Fruit fly (Drosophila melanogaster) whole organism, embryonic: ENCODE results near the gene vsg.

Source experiments
- Adf1 ChIP-seq: fragments of 200-800 bp; sonication (Bioruptor generic); IDR thresholded peaks from 2 replicates; pipeline ENCODE4 v1.3.6; 2022; ENCODE audit warnings: missing biosample characterization, missing genetic modification characterization
- CG10267 ChIP-seq: fragments of 200-800 bp; sonication (Bioruptor generic); optimal IDR thresholded peaks from 2 replicates; lab custom pipeline; 2018; ENCODE audit warnings: missing biosample characterization, mild to moderate bottlenecking, missing genetic modification characterization, moderate library complexity
- CG11695 ChIP-seq: fragments of 200-800 bp; sonication (Bioruptor generic); IDR thresholded peaks from 3 replicates; pipeline ENCODE4 v1.3.6; 2022; ENCODE audit warnings: missing biosample characterization, missing genetic modification characterization
- CG11696 ChIP-seq: fragments of 200-800 bp; sonication (Bioruptor generic); IDR thresholded peaks from 2 replicates; pipeline ENCODE4 v1.3.6; 2022; ENCODE audit warnings: missing biosample characterization, missing genetic modification characterization
- CG12391 ChIP-seq: fragments of 200-800 bp; sonication (Bioruptor generic); optimal IDR thresholded peaks from 3 replicates; lab custom pipeline; 2018; ENCODE audit warnings: missing biosample characterization, mild to moderate bottlenecking, missing genetic modification characterization, moderate library complexity
- CG13424 ChIP-seq: fragments of 200-800 bp; sonication (Bioruptor generic); optimal IDR thresholded peaks from 2 replicates; lab custom pipeline; 2019; ENCODE audit warnings: missing biosample characterization, mild to moderate bottlenecking, missing genetic modification characterization, moderate library complexity
- CG13775 ChIP-seq: fragments of 200-800 bp; sonication (Bioruptor generic); optimal IDR thresholded peaks from 3 replicates; lab custom pipeline; 2017; ENCODE audit warnings: missing biosample characterization, mild to moderate bottlenecking, missing genetic modification characterization
- CG14050 ChIP-seq: fragments of 200-800 bp; sonication (Bioruptor generic); IDR thresholded peaks from 3 replicates; pipeline ENCODE4 v1.3.6; 2022; ENCODE audit warnings: missing biosample characterization, missing genetic modification characterization
- CG15011 ChIP-seq: fragments of 200-800 bp; sonication (Bioruptor generic); optimal IDR thresholded peaks from 3 replicates; lab custom pipeline; 2018; ENCODE audit warnings: missing biosample characterization, mild to moderate bottlenecking, missing genetic modification characterization
- CG1602 ChIP-seq: fragments of 200-800 bp; sonication (Bioruptor generic); optimal IDR thresholded peaks from 3 replicates; lab custom pipeline; 2016; ENCODE audit warnings: missing biosample characterization, missing genetic modification characterization
- CG17359 ChIP-seq: fragments of 200-800 bp; sonication (Bioruptor generic); optimal IDR thresholded peaks from 3 replicates; lab custom pipeline; 2018; ENCODE audit warnings: missing biosample characterization, mild to moderate bottlenecking, missing genetic modification characterization, moderate library complexity
- CG18262 ChIP-seq: fragments of 200-800 bp; optimal IDR thresholded peaks from 3 replicates; lab custom pipeline; 2019; ENCODE audit warnings: missing biosample characterization, mild to moderate bottlenecking, missing genetic modification characterization, moderate library complexity
- CG18599 ChIP-seq: fragments of 200-800 bp; sonication (Bioruptor generic); optimal IDR thresholded peaks from 3 replicates; lab custom pipeline; 2017; ENCODE audit warnings: missing biosample characterization, missing genetic modification characterization, mild to moderate bottlenecking, moderate library complexity, missing genetic modification reagents
- CG18619 ChIP-seq: fragments of 200-800 bp; sonication (Bioruptor generic); optimal IDR thresholded peaks from 3 replicates; lab custom pipeline; 2017; ENCODE audit warnings: missing biosample characterization, mild to moderate bottlenecking, missing genetic modification characterization
- CG2129 ChIP-seq: fragments of 200-800 bp; sonication (Bioruptor generic); IDR thresholded peaks from 2 replicates; pipeline ENCODE4 v1.3.6; 2022; ENCODE audit warnings: missing biosample characterization, missing genetic modification characterization; ENCODE audit not compliant: partially characterized antibody
- CG2678 ChIP-seq: fragments of 200-800 bp; sonication (Bioruptor generic); optimal IDR thresholded peaks from 3 replicates; lab custom pipeline; 2019; ENCODE audit warnings: missing biosample characterization, mild to moderate bottlenecking, missing genetic modification characterization, moderate library complexity
- CG4424 ChIP-seq: fragments of 200-800 bp; sonication (Bioruptor generic); optimal IDR thresholded peaks from 3 replicates; lab custom pipeline; 2016; ENCODE audit warnings: missing biosample characterization, missing genetic modification characterization
- CG4730 ChIP-seq: fragments of 200-800 bp; sonication (Bioruptor generic); IDR thresholded peaks from 2 replicates; pipeline ENCODE4 v1.3.6; 2022; ENCODE audit warnings: missing biosample characterization, missing genetic modification characterization
- CG6689 ChIP-seq: fragments of 200-800 bp; sonication (Bioruptor generic); IDR thresholded peaks from 2 replicates; pipeline ENCODE4 v1.3.6; 2022; ENCODE audit warnings: missing biosample characterization, missing genetic modification characterization
- CG6765 ChIP-seq: fragments of 200-800 bp; sonication (Bioruptor generic); optimal IDR thresholded peaks from 3 replicates; lab custom pipeline; 2017; ENCODE audit warnings: missing biosample characterization, mild to moderate bottlenecking, missing genetic modification characterization
- CG9437 ChIP-seq: fragments of 200-800 bp; sonication (Bioruptor generic); optimal IDR thresholded peaks from 2 replicates; lab custom pipeline; 2018; ENCODE audit warnings: missing biosample characterization, mild to moderate bottlenecking, missing genetic modification characterization
- CkIIα-i1 ChIP-seq: fragments of 200-800 bp; sonication (Bioruptor generic); IDR thresholded peaks from 2 replicates; pipeline ENCODE4 v1.3.6; 2022; ENCODE audit warnings: missing biosample characterization, missing genetic modification characterization
- Eip74EF ChIP-seq, 2 experiments: fragments of 200-800 bp in 1 of 2; fragments of >200 bp in 1 of 2; sonication (Bioruptor generic) in 1 of 2; optimal IDR thresholded peaks; 2 replicates each; lab custom pipeline; 2017 to 2019; ENCODE audit warnings: missing biosample characterization in 2 of 2, missing genetic modification characterization in 2 of 2, mild to moderate bottlenecking in 1 of 2, moderate library complexity in 1 of 2
- Fer2 ChIP-seq: fragments of 200-800 bp; sonication (Bioruptor generic); optimal IDR thresholded peaks from 2 replicates; lab custom pipeline; 2018; ENCODE audit warnings: missing biosample characterization, mild to moderate bottlenecking, missing genetic modification characterization, moderate library complexity
- HLHmδ ChIP-seq: fragments of 200-800 bp; sonication (Bioruptor generic); optimal IDR thresholded peaks from 2 replicates; lab custom pipeline; 2018; ENCODE audit warnings: missing biosample characterization, mild to moderate bottlenecking, missing genetic modification characterization, moderate library complexity
- Nf-YB ChIP-seq: fragments of 200-800 bp; sonication (Bioruptor generic); optimal IDR thresholded peaks from 3 replicates; lab custom pipeline; 2019; ENCODE audit warnings: missing biosample characterization, mild to moderate bottlenecking, missing genetic modification characterization, moderate library complexity
- Ptx1 ChIP-seq: fragments of 200-800 bp; sonication (Bioruptor generic); IDR thresholded peaks from 2 replicates; pipeline ENCODE4 v1.3.6; 2022; ENCODE audit warnings: missing biosample characterization, missing genetic modification characterization
- Side ChIP-seq: fragments of 200-800 bp; sonication (Bioruptor generic); optimal IDR thresholded peaks from 2 replicates; lab custom pipeline; 2016; ENCODE audit warnings: missing biosample characterization, missing genetic modification characterization
- Sin3A ChIP-seq: fragments of >200 bp; optimal IDR thresholded peaks from 2 replicates; lab custom pipeline; 2018
- ara ChIP-seq: fragments of 200-800 bp; sonication (Bioruptor generic); IDR thresholded peaks from 2 replicates; pipeline ENCODE4 v1.3.6; 2022; ENCODE audit warnings: missing biosample characterization, missing genetic modification characterization
- az2 ChIP-seq: fragments of 200-800 bp; sonication (Bioruptor generic); optimal IDR thresholded peaks from 3 replicates; lab custom pipeline; 2016; ENCODE audit warnings: missing biosample characterization, missing genetic modification characterization
- bcd ChIP-seq: fragments of 200-800 bp; sonication (Bioruptor generic); optimal IDR thresholded peaks from 2 replicates; lab custom pipeline; 2017; ENCODE audit warnings: missing biosample characterization, mild to moderate bottlenecking, missing genetic modification characterization
- bsh ChIP-seq, 2 experiments: fragments of 200-800 bp; sonication (Bioruptor generic); optimal IDR thresholded peaks; 2 replicates each; lab custom pipeline; 2017 to 2018; ENCODE audit warnings: mild to moderate bottlenecking in 2 of 2, missing biosample characterization in 2 of 2, missing genetic modification characterization in 2 of 2, moderate library complexity in 1 of 2
- chif ChIP-seq, 2 experiments: fragments of 200-800 bp; sonication (Bioruptor generic); optimal IDR thresholded peaks; 3 replicates each; lab custom pipeline; 2016; ENCODE audit warnings: missing biosample characterization in 2 of 2, missing genetic modification characterization in 2 of 2
- cwo ChIP-seq: fragments of 200-800 bp; sonication (Bioruptor generic); optimal IDR thresholded peaks from 3 replicates; lab custom pipeline; 2017; ENCODE audit warnings: missing biosample characterization, missing genetic modification characterization, mild to moderate bottlenecking, moderate library complexity, missing genetic modification reagents
- dmrt99B ChIP-seq: fragments of 200-800 bp; sonication (Bioruptor generic); optimal IDR thresholded peaks from 2 replicates; lab custom pipeline; 2018; ENCODE audit warnings: missing biosample characterization, mild to moderate bottlenecking, missing genetic modification characterization, moderate library complexity
- dysf ChIP-seq: fragments of 200-800 bp; sonication (Bioruptor generic); IDR thresholded peaks from 3 replicates; pipeline ENCODE4 v1.3.6; 2022; ENCODE audit warnings: missing biosample characterization, missing genetic modification characterization
- esg ChIP-seq: fragments of 200-800 bp; sonication (Bioruptor generic); conservative IDR thresholded peaks from 2 replicates; pipeline ENCODE4 v1.3.6; 2022; ENCODE audit warnings: missing biosample characterization, missing genetic modification characterization
- fd3F ChIP-seq: fragments of 200-800 bp; sonication (Bioruptor generic); optimal IDR thresholded peaks from 2 replicates; lab custom pipeline; 2018; ENCODE audit warnings: missing biosample characterization, mild to moderate bottlenecking, missing genetic modification characterization, moderate library complexity
- fd96Cb ChIP-seq: fragments of 200-800 bp; sonication (Bioruptor generic); optimal IDR thresholded peaks from 2 replicates; lab custom pipeline; 2018; ENCODE audit warnings: missing biosample characterization, mild to moderate bottlenecking, missing genetic modification characterization, moderate library complexity
- gem ChIP-seq: fragments of 200-800 bp; sonication (Bioruptor generic); optimal IDR thresholded peaks from 2 replicates; lab custom pipeline; 2019; ENCODE audit warnings: missing biosample characterization, mild to moderate bottlenecking, missing genetic modification characterization, moderate library complexity
- inv ChIP-seq: fragments of 200-800 bp; sonication (Bioruptor generic); IDR thresholded peaks from 2 replicates; pipeline ENCODE4 v1.3.6; 2022; ENCODE audit warnings: missing biosample characterization, missing genetic modification characterization; ENCODE audit not compliant: partially characterized antibody
- phol ChIP-seq: fragments of 200-800 bp; sonication (Bioruptor generic); optimal IDR thresholded peaks from 3 replicates; lab custom pipeline; 2018; ENCODE audit warnings: missing biosample characterization, mild to moderate bottlenecking, missing genetic modification characterization, moderate library complexity
- prd ChIP-seq, 3 experiments: fragments of >200 bp in 2 of 3; fragments of 200-800 bp in 1 of 3; sonication (Bioruptor generic) in 1 of 3; optimal IDR thresholded peaks in 2 of 3; IDR thresholded peaks in 1 of 3; 2 replicates in 2 of 3; 3 replicates in 1 of 3; pipeline versions ENCODE4 v1.3.6 to Lab custom; 2017 to 2022; ENCODE audit warnings: missing biosample characterization in 1 of 3, missing genetic modification characterization in 1 of 3
- pum ChIP-seq: fragments of 200-800 bp; sonication (Bioruptor generic); optimal IDR thresholded peaks from 2 replicates; lab custom pipeline; 2016; ENCODE audit warnings: missing biosample characterization, missing genetic modification characterization
- slbo ChIP-seq: fragments of 200-800 bp; sonication (Bioruptor generic); IDR thresholded peaks from 2 replicates; pipeline ENCODE4 v1.3.6; 2022; ENCODE audit warnings: missing biosample characterization, missing genetic modification characterization
- tx ChIP-seq: fragments of 200-800 bp; sonication (Bioruptor generic); optimal IDR thresholded peaks from 2 replicates; lab custom pipeline; 2016; ENCODE audit warnings: missing biosample characterization, missing genetic modification characterization
- unpg ChIP-seq: fragments of 200-800 bp; sonication (Bioruptor generic); optimal IDR thresholded peaks from 3 replicates; lab custom pipeline; 2018; ENCODE audit warnings: missing biosample characterization, mild to moderate bottlenecking, missing genetic modification characterization, moderate library complexity
- wdn ChIP-seq: fragments of 200-800 bp; sonication (Bioruptor generic); IDR thresholded peaks from 2 replicates; pipeline ENCODE4 v1.3.6; 2022; ENCODE audit warnings: missing biosample characterization, missing genetic modification characterization

vsg gene

DNA sequence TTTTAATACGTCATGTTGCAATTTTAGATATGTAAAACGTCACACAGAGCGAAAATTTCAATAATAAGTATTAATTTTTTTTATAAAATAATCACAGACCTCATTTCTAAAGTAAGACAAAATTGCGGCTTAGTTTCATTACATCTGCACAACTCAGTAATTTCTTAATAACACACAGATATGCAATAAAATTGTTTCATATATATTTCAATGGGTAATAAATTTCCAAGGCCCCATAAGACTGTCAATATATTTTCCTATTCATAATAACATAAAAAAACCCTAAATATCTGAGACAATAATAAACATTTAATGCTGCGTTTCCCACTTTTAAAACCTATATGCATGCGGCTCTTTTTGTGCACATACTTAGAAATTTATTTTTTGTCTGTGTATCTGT lies 18.5 kb upstream of the vsg start (continued):
- TF ChIP-seq Eip74EF (GFP tag; optimal IDR thresholded peaks at IDR 0.05; lab: Kevin White, UChicago) = peak in 1 of 2 experiments; percentile 33
- peak; percentile 31 for TF ChIP-seq CG15011 (GFP tag; lab: Kevin White, UChicago)
- peak; percentile 17; the same call in 1 of the 2 replicates for TF ChIP-seq slbo (GFP tag; lab: Robert Waterston, UW)
- no peak for TF ChIP-seq Sin3A (lab: Kevin White, UChicago)
- peak; percentile 54 for TF ChIP-seq CG12391 (tag; lab: Kevin White, UChicago)
- no peak for TF ChIP-seq CG14050 (GFP tag; lab: Robert Waterston, UW)
- TF ChIP-seq CG6689 (GFP tag; lab: Robert Waterston, UW) = peak; percentile 24
- TF ChIP-seq CG11696 (GFP tag; lab: Robert Waterston, UW) = no peak
- TF ChIP-seq CG4730 = no peak
- peak; percentile 41 for TF ChIP-seq unpg
- peak; percentile 17 for TF ChIP-seq CG1602 (GFP tag; lab: Kevin White, UChicago)
- TF ChIP-seq prd (optimal IDR thresholded peaks at IDR 0.05; lab: Kevin White, UChicago) = no peak
- 0 out of 3 replicates have a peak, but pooled peaks have one; percentile 11 for TF ChIP-seq prd (GFP tag; IDR thresholded peaks at IDR 0.05; lab: Robert Waterston, UW)
- TF ChIP-seq CG11695 (GFP tag; lab: Robert Waterston, UW) = 0 out of 3 replicates have a peak, but pooled peaks have one; percentile 33
- peak in 1 of 2 experiments; percentile 21 for TF ChIP-seq bsh (GFP tag; optimal IDR thresholded peaks at IDR 0.05; lab: Kevin White, UChicago)
- peak; percentile 13 for TF ChIP-seq CG18619 (GFP tag; lab: Kevin White, UChicago)
- peak; percentile 3 for TF ChIP-seq Fer2 (tag; lab: Kevin White, UChicago)
- TF ChIP-seq phol (tag; lab: Kevin White, UChicago) = peak; percentile 41
- peak; percentile 74 for TF ChIP-seq CG2678
- TF ChIP-seq fd3F (GFP tag; lab: Kevin White, UChicago) = peak; percentile 14
- TF ChIP-seq bcd (GFP tag; lab: Kevin White, UChicago) = peak; percentile 44
- peak; percentile 4 for TF ChIP-seq az2 (GFP tag; lab: Kevin White, UChicago)
- peak; percentile 74 for TF ChIP-seq gem (tag; lab: Kevin White, UChicago)
- TF ChIP-seq CG17359 (tag; lab: Kevin White, UChicago) = peak; percentile 47
- peak; percentile 66 for TF ChIP-seq dmrt99B (tag; lab: Kevin White, UChicago)
- peak; percentile 2 for TF ChIP-seq Nf-YB (GFP tag; lab: Kevin White, UChicago)
- peak; percentile 12 for TF ChIP-seq CG13775
- peak; percentile 39 for TF ChIP-seq CG9437 (GFP tag; lab: Kevin White, UChicago)
- TF ChIP-seq chif (GFP tag; optimal IDR thresholded peaks at IDR 0.05; lab: Kevin White, UChicago) = no peak
- TF ChIP-seq CG4424 (GFP tag; lab: Kevin White, UChicago) = peak; percentile 14
- peak; percentile 56 for TF ChIP-seq CG13424 (tag; lab: Kevin White, UChicago)
- no peak for TF ChIP-seq cwo (GFP tag; lab: Kevin White, UChicago)
- no peak for TF ChIP-seq ara (GFP tag; lab: Robert Waterston, UW)
- TF ChIP-seq inv = no peak
- TF ChIP-seq dysf = peak; percentile 47; the same call in 1 of the 3 replicates
- TF ChIP-seq esg (GFP tag; lab: Robert Waterston, UW) = 0 out of 2 replicates have a peak, but pooled peaks have one; percentile 14
- TF ChIP-seq CG2129 (GFP tag; lab: Robert Waterston, UW) = no peak
- peak; percentile 47; the same call in 1 of the 2 replicates for TF ChIP-seq Ptx1 (GFP tag; lab: Robert Waterston, UW)
- TF ChIP-seq pum (GFP tag; lab: Kevin White, UChicago) = no peak
- no peak for TF ChIP-seq Adf1 (GFP tag; lab: Robert Waterston, UW)
- no peak for TF ChIP-seq Side (GFP tag; lab: Kevin White, UChicago)
- peak; percentile 6 for TF ChIP-seq CG6765 (GFP tag; lab: Kevin White, UChicago)
- no peak for TF ChIP-seq HLHmδ (GFP tag; lab: Kevin White, UChicago)
- peak; percentile 13 for TF ChIP-seq CG10267
- TF ChIP-seq CkIIα-i1 (GFP tag; lab: Robert Waterston, UW) = no peak
- peak; percentile 63 for TF ChIP-seq CG18262 (tag; lab: Kevin White, UChicago)
- TF ChIP-seq wdn (GFP tag; lab: Robert Waterston, UW) = no peak
- TF ChIP-seq fd96Cb (tag; lab: Kevin White, UChicago) = no peak
- TF ChIP-seq CG18599 (GFP tag; lab: Kevin White, UChicago) = peak; percentile 4
- no peak for TF ChIP-seq tx (GFP tag; lab: Kevin White, UChicago)
